Worm (Caenorhabditis elegans) whole organism, early embryonic: ENCODE results near the gene R05H5.7.

Experiments used
- B0310.2 ChIP-seq: sonication (generic microtip); optimal IDR thresholded peaks from 2 replicates; lab custom pipeline; 2016; ENCODE audit warnings: mild to moderate bottlenecking, missing genetic modification characterization, missing compliant biosample characterization
- ama-1 ChIP-seq: fragments of 150-350 bp; optimal IDR thresholded peaks from 2 replicates; lab custom pipeline; 2014
- ceh-13 ChIP-seq: fragments of 200-800 bp; sonication (Bioruptor generic); optimal IDR thresholded peaks from 2 replicates; lab custom pipeline; 2018; ENCODE audit warnings: mild to moderate bottlenecking, missing genetic modification characterization, missing compliant biosample characterization
- ceh-36 ChIP-seq: sonication (generic microtip); optimal IDR thresholded peaks from 2 replicates; lab custom pipeline; 2016; ENCODE audit warnings: missing genetic modification characterization, inconsistent platforms, missing compliant biosample characterization
- ets-7 ChIP-seq: sonication (generic microtip); optimal IDR thresholded peaks from 2 replicates; lab custom pipeline; 2016; ENCODE audit warnings: missing genotype, missing genetic modification characterization, missing compliant biosample characterization
- flt-1 ChIP-seq: fragments of 200-800 bp; sonication (Bioruptor generic); IDR thresholded peaks from 2 replicates; pipeline ENCODE4 v1.3.6; 2022; ENCODE audit warnings: missing genetic modification characterization, missing compliant biosample characterization
- hmbx-1 ChIP-seq: sonication (generic microtip); optimal IDR thresholded peaks from 2 replicates; lab custom pipeline; 2016; ENCODE audit warnings: mild to moderate bottlenecking, missing genetic modification characterization, missing compliant biosample characterization
- hmg-4 ChIP-seq: fragments of 200-800 bp; sonication (Bioruptor generic); optimal IDR thresholded peaks from 2 replicates; lab custom pipeline; 2018; ENCODE audit warnings: mild to moderate bottlenecking, missing genetic modification characterization, missing compliant biosample characterization
- hnd-1 ChIP-seq: sonication (generic microtip); optimal IDR thresholded peaks from 2 replicates; lab custom pipeline; 2016; ENCODE audit warnings: missing genetic modification characterization, missing compliant biosample characterization
- pes-1 ChIP-seq: fragments of 200-800 bp; sonication (Bioruptor generic); IDR thresholded peaks from 2 replicates; pipeline ENCODE4 v1.3.6; 2022; ENCODE audit warnings: missing genetic modification reagents, missing genetic modification characterization, missing compliant biosample characterization
- scrt-1 ChIP-seq: fragments of 200-800 bp; sonication (Bioruptor generic); IDR thresholded peaks from 2 replicates; pipeline ENCODE4 v1.3.6; 2022; ENCODE audit warnings: missing genetic modification characterization, missing compliant biosample characterization
- sea-1 ChIP-seq: fragments of 200-800 bp; sonication (Bioruptor generic); conservative IDR thresholded peaks from 2 replicates; pipeline ENCODE4 v1.3.6; 2022; ENCODE audit warnings: missing genetic modification characterization, missing compliant biosample characterization
- tbx-11 ChIP-seq: fragments of 200-800 bp; sonication (Bioruptor generic); IDR thresholded peaks from 2 replicates; pipeline ENCODE4 v1.3.6; 2022; ENCODE audit warnings: missing genetic modification characterization, missing compliant biosample characterization

DNA sequence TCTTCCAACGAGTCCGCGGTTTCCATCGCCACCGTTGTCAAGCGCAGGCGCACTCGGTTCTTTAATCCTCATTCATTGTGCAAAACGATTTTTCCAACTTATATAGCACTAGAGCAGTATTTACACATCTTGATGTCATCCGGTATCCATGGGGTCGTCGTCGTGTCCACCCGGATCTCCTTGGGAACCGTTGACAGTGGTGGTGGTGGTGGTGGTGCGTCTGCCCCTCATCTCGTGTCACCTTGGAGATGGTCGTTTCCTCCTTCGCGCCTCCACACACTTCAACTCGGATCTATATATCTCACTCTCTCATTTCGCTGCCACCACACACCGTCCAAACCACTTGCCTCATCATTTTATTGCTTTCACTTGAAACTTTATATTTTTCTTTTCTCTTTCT lies 29.5 kb upstream of the R05H5.7 start:
- TF ChIP-seq ama-1 (lab: Kevin White, UChicago) (no peak), scrt-1 (GFP tag; lab: Robert Waterston, UW) (no peak), sea-1 (no peak), hnd-1 (tag; lab: Kevin White, UChicago) (no peak), tbx-11 (GFP tag; lab: Robert Waterston, UW) (peak; percentile 50; the same call in 1 of the 2 replicates), flt-1 (no peak), ceh-36 (tag; lab: Kevin White, UChicago) (no peak), ets-7 (tag; lab: Kevin White, UChicago) (no peak), pes-1 (GFP tag; lab: Robert Waterston, UW) (no peak), ceh-13 (GFP tag; lab: Kevin White, UChicago) (no peak), hmg-4 (GFP tag; lab: Kevin White, UChicago) (no peak), hmbx-1 (no peak), B0310.2 (tag; lab: Kevin White, UChicago) (no peak)
